Fruit fly (Drosophila melanogaster): Measurements from ENCODE around the gene Acbp4.

- TF ChIP-seq ttk (optimal IDR thresholded peaks at IDR 0.05): no peak
- TF ChIP-seq h (optimal IDR thresholded peaks at IDR 0.05): no peak
- no peak for TF ChIP-seq psq (optimal IDR thresholded peaks at IDR 0.05)
Measured at dm6 chr3L:7130574-7130973, 2.5 kb upstream of the Acbp4 start, which contains the start of gene Acbp3.
